Fruit fly (Drosophila melanogaster) whole organism, embryonic: ENCODE measurements around the gene smal.

Experiments
- CG13775 ChIP-seq: fragments of 200-800 bp; sonication (Bioruptor generic); optimal IDR thresholded peaks from 3 replicates; lab custom pipeline; 2017; ENCODE audit warnings: missing biosample characterization, mild to moderate bottlenecking, missing genetic modification characterization
- CG4730 ChIP-seq: fragments of 200-800 bp; sonication (Bioruptor generic); IDR thresholded peaks from 2 replicates; pipeline ENCODE4 v1.3.6; 2022; ENCODE audit warnings: missing biosample characterization, missing genetic modification characterization
- CG8290 ChIP-seq, 3 experiments: fragments of 200-800 bp; sonication (Bioruptor generic); optimal IDR thresholded peaks; 2 replicates each; lab custom pipeline; 2016 to 2019; ENCODE audit warnings: missing biosample characterization in 3 of 3, missing genetic modification characterization in 3 of 3, mild to moderate bottlenecking in 2 of 3, moderate library complexity in 1 of 3
- Dp ChIP-seq: fragments of 200-800 bp; sonication (Bioruptor generic); optimal IDR thresholded peaks from 2 replicates; lab custom pipeline; 2018; ENCODE audit warnings: missing biosample characterization, mild to moderate bottlenecking, missing genetic modification characterization, moderate library complexity
- dpn ChIP-seq, 2 experiments: fragments of 200-800 bp; sonication (Bioruptor generic); optimal IDR thresholded peaks; 3 replicates each; lab custom pipeline; 2016; ENCODE audit warnings: missing biosample characterization in 2 of 2, missing genetic modification characterization in 2 of 2
- tgo ChIP-seq: fragments of 200-800 bp; sonication (Bioruptor generic); IDR thresholded peaks from 3 replicates; pipeline ENCODE4 v1.3.6; 2022; ENCODE audit warnings: missing biosample characterization, missing genetic modification characterization

- TF ChIP-seq tgo (GFP tag; lab: Robert Waterston, UW) = no peak
- no peak for TF ChIP-seq CG8290 (GFP tag; optimal IDR thresholded peaks at IDR 0.05; lab: Kevin White, UChicago)
- TF ChIP-seq CG8290 (tag; optimal IDR thresholded peaks at IDR 0.05; lab: Kevin White, UChicago) = no peak
- TF ChIP-seq Dp (GFP tag; lab: Kevin White, UChicago) = no peak
- TF ChIP-seq CG4730 = no peak
- TF ChIP-seq dpn (GFP tag; optimal IDR thresholded peaks at IDR 0.05; lab: Kevin White, UChicago) = no peak
- no peak for TF ChIP-seq CG13775 (GFP tag; lab: Kevin White, UChicago)
These were observed 9.8 kb upstream of the smal start for dm6 chr2L:6169119-6169518.
